Fruit fly (Drosophila melanogaster) whole organism, prepupa: ENCODE data around the gene senju.

Experiments
- Blimp-1 ChIP-seq: fragments of 200-800 bp; sonication (Bioruptor generic); optimal IDR thresholded peaks from 3 replicates; lab custom pipeline; 2017; ENCODE audit warnings: missing biosample characterization, missing genetic modification characterization, mild to moderate bottlenecking, moderate library complexity, missing genetic modification reagents
- CG10631 ChIP-seq: fragments of 200-800 bp; sonication (Bioruptor generic); optimal IDR thresholded peaks from 2 replicates; lab custom pipeline; 2016; ENCODE audit warnings: missing biosample characterization, missing genetic modification characterization
- CG10669 ChIP-seq: fragments of 200-800 bp; sonication (Bioruptor generic); optimal IDR thresholded peaks from 3 replicates; lab custom pipeline; 2018; ENCODE audit warnings: missing biosample characterization, mild to moderate bottlenecking, missing genetic modification characterization, moderate library complexity
- CG11294 ChIP-seq: fragments of 200-800 bp; sonication (Bioruptor generic); IDR thresholded peaks from 2 replicates; pipeline ENCODE4 v1.3.6; 2022; ENCODE audit warnings: missing biosample characterization, missing genetic modification characterization
- CG11902 ChIP-seq: fragments of 200-800 bp; sonication (Bioruptor generic); optimal IDR thresholded peaks from 3 replicates; lab custom pipeline; 2016; ENCODE audit warnings: missing biosample characterization, missing genetic modification characterization
- CG15336 ChIP-seq: fragments of 200-800 bp; sonication (Bioruptor generic); IDR thresholded peaks from 2 replicates; pipeline ENCODE4 v1.3.6; 2022; ENCODE audit warnings: missing biosample characterization, missing genetic modification characterization
- CG1621 ChIP-seq: fragments of 200-800 bp; sonication (Bioruptor generic); optimal IDR thresholded peaks from 3 replicates; lab custom pipeline; 2018; ENCODE audit warnings: missing biosample characterization, mild to moderate bottlenecking, missing genetic modification characterization
- CG16779 ChIP-seq: fragments of 200-800 bp; sonication (Bioruptor generic); optimal IDR thresholded peaks from 3 replicates; lab custom pipeline; 2017; ENCODE audit warnings: missing biosample characterization, mild to moderate bottlenecking, missing genetic modification characterization
- CG3032 ChIP-seq: fragments of 200-800 bp; optimal IDR thresholded peaks from 2 replicates; lab custom pipeline; 2019; ENCODE audit warnings: missing biosample characterization, mild to moderate bottlenecking, missing genetic modification characterization, moderate library complexity
- CG31627 ChIP-seq: fragments of 200-800 bp; sonication (Bioruptor generic); optimal IDR thresholded peaks from 3 replicates; lab custom pipeline; 2016; ENCODE audit warnings: missing biosample characterization, missing genetic modification characterization
- CG3919 ChIP-seq: fragments of 200-800 bp; sonication (Bioruptor generic); optimal IDR thresholded peaks from 3 replicates; lab custom pipeline; 2016; ENCODE audit warnings: missing biosample characterization, missing genetic modification characterization
- CG4318 ChIP-seq: fragments of 200-800 bp; sonication (Bioruptor generic); optimal IDR thresholded peaks from 3 replicates; lab custom pipeline; 2017; ENCODE audit warnings: missing biosample characterization, mild to moderate bottlenecking, missing genetic modification characterization
- CG6163 ChIP-seq: fragments of 200-800 bp; sonication (Bioruptor generic); IDR thresholded peaks from 3 replicates; pipeline ENCODE4 v1.3.6; 2022; ENCODE audit warnings: missing biosample characterization, missing genetic modification characterization
- CG6276 ChIP-seq: fragments of 200-800 bp; sonication (Bioruptor generic); optimal IDR thresholded peaks from 2 replicates; lab custom pipeline; 2017; ENCODE audit warnings: missing biosample characterization, mild to moderate bottlenecking, missing genetic modification characterization
- CG6808 ChIP-seq: fragments of 200-800 bp; sonication (Bioruptor generic); optimal IDR thresholded peaks from 3 replicates; lab custom pipeline; 2017; ENCODE audit warnings: missing biosample characterization, missing genetic modification characterization, mild to moderate bottlenecking, moderate library complexity, missing genetic modification reagents
- CG6854 ChIP-seq: fragments of 200-800 bp; sonication (Bioruptor generic); optimal IDR thresholded peaks from 2 replicates; lab custom pipeline; 2017; ENCODE audit warnings: missing biosample characterization, mild to moderate bottlenecking, missing genetic modification characterization
- CG7368 ChIP-seq: fragments of 200-800 bp; sonication (Bioruptor generic); optimal IDR thresholded peaks from 3 replicates; lab custom pipeline; 2016; ENCODE audit warnings: missing biosample characterization, missing genetic modification characterization
- CG8119 ChIP-seq: fragments of 200-800 bp; sonication (Bioruptor generic); IDR thresholded peaks from 3 replicates; pipeline ENCODE4 v1.3.6; 2022; ENCODE audit warnings: missing biosample characterization, missing genetic modification characterization
- CG8319 ChIP-seq: fragments of 200-800 bp; sonication (Bioruptor generic); optimal IDR thresholded peaks from 3 replicates; lab custom pipeline; 2016; ENCODE audit warnings: missing biosample characterization, missing genetic modification characterization
- CG8632 ChIP-seq: fragments of 200-800 bp; sonication (Bioruptor generic); optimal IDR thresholded peaks from 3 replicates; lab custom pipeline; 2016; ENCODE audit warnings: missing biosample characterization, missing genetic modification characterization
- Eip75B ChIP-seq: fragments of 200-800 bp; sonication (Bioruptor generic); optimal IDR thresholded peaks from 3 replicates; lab custom pipeline; 2016; ENCODE audit warnings: missing biosample characterization, missing genetic modification characterization
- Eip78C ChIP-seq: fragments of 200-800 bp; sonication (Bioruptor generic); peaks from one replicate; lab custom pipeline; 2016; ENCODE audit warnings: missing biosample characterization, missing genetic modification characterization
- Eip93F ChIP-seq: fragments of 200-800 bp; sonication (Bioruptor generic); optimal IDR thresholded peaks from 2 replicates; lab custom pipeline; 2016; ENCODE audit warnings: missing biosample characterization, mild to moderate bottlenecking, missing genetic modification characterization
- Ets21C ChIP-seq: fragments of 200-800 bp; sonication (Bioruptor generic); optimal IDR thresholded peaks from 3 replicates; lab custom pipeline; 2016; ENCODE audit warnings: missing biosample characterization, missing genetic modification characterization
- Gug ChIP-seq: fragments of 200-800 bp; sonication (Bioruptor generic); IDR thresholded peaks from 2 replicates; pipeline ENCODE4 v1.3.6; 2022; ENCODE audit warnings: missing biosample characterization, missing genetic modification characterization
- Hr39 ChIP-seq: fragments of 200-800 bp; sonication (Bioruptor generic); optimal IDR thresholded peaks from 2 replicates; lab custom pipeline; 2016; ENCODE audit warnings: missing biosample characterization, missing genetic modification characterization
- Hr4 ChIP-seq: fragments of 200-800 bp; sonication (Bioruptor generic); optimal IDR thresholded peaks from 3 replicates; lab custom pipeline; 2016; ENCODE audit warnings: missing biosample characterization, missing genetic modification characterization
- Lpt ChIP-seq: fragments of 200-800 bp; sonication (Bioruptor generic); optimal IDR thresholded peaks from 3 replicates; lab custom pipeline; 2016; ENCODE audit warnings: missing biosample characterization, missing genetic modification characterization
- Met ChIP-seq: fragments of 200-800 bp; sonication (Bioruptor generic); optimal IDR thresholded peaks from 3 replicates; lab custom pipeline; 2016; ENCODE audit warnings: missing biosample characterization, missing genetic modification characterization
- OdsH ChIP-seq: fragments of 200-800 bp; sonication (Bioruptor generic); optimal IDR thresholded peaks from 3 replicates; lab custom pipeline; 2016; ENCODE audit warnings: missing biosample characterization, missing genetic modification characterization
- Smox ChIP-seq: fragments of 200-800 bp; sonication (Bioruptor generic); optimal IDR thresholded peaks from 3 replicates; lab custom pipeline; 2016; ENCODE audit warnings: missing biosample characterization, missing genetic modification characterization
- Sox102F ChIP-seq: fragments of 200-800 bp; sonication (Bioruptor generic); optimal IDR thresholded peaks from 2 replicates; lab custom pipeline; 2016; ENCODE audit warnings: missing biosample characterization, mild to moderate bottlenecking, missing genetic modification characterization
- Sox15 ChIP-seq: fragments of 200-800 bp; sonication (Bioruptor generic); optimal IDR thresholded peaks from 3 replicates; lab custom pipeline; 2016; ENCODE audit warnings: missing biosample characterization, missing genetic modification characterization
- achi ChIP-seq: fragments of 200-800 bp; sonication (Bioruptor generic); optimal IDR thresholded peaks from 3 replicates; lab custom pipeline; 2016; ENCODE audit warnings: missing biosample characterization, missing genetic modification characterization
- acj6 ChIP-seq: fragments of 200-800 bp; sonication (Bioruptor generic); optimal IDR thresholded peaks from 3 replicates; lab custom pipeline; 2016; ENCODE audit warnings: missing biosample characterization, missing genetic modification characterization
- dac ChIP-seq: fragments of 200-800 bp; sonication (Bioruptor generic); optimal IDR thresholded peaks from 2 replicates; lab custom pipeline; 2017; ENCODE audit warnings: missing biosample characterization, mild to moderate bottlenecking, missing genetic modification characterization
- dsx ChIP-seq: fragments of 200-800 bp; optimal IDR thresholded peaks from 3 replicates; lab custom pipeline; 2019; ENCODE audit warnings: missing biosample characterization, mild to moderate bottlenecking, missing genetic modification characterization, moderate library complexity; ENCODE audit not compliant: poor library complexity, severe bottlenecking
- eg ChIP-seq: fragments of 200-800 bp; sonication (Bioruptor generic); IDR thresholded peaks from 3 replicates; pipeline ENCODE4 v1.3.6; 2022; ENCODE audit warnings: missing biosample characterization, missing genetic modification characterization
- esn ChIP-seq: fragments of 200-800 bp; sonication (Bioruptor generic); optimal IDR thresholded peaks from 2 replicates; lab custom pipeline; 2016; ENCODE audit warnings: missing biosample characterization, mild to moderate bottlenecking, missing genetic modification characterization, moderate library complexity
- fd59A ChIP-seq: fragments of 200-800 bp; sonication (Bioruptor generic); optimal IDR thresholded peaks from 2 replicates; lab custom pipeline; 2017; ENCODE audit warnings: missing biosample characterization, mild to moderate bottlenecking, missing genetic modification characterization, missing genetic modification reagents
- fkh ChIP-seq: fragments of 200-800 bp; sonication (Bioruptor generic); optimal IDR thresholded peaks from 3 replicates; lab custom pipeline; 2017; ENCODE audit warnings: missing biosample characterization, mild to moderate bottlenecking, missing genetic modification characterization, moderate library complexity
- salr ChIP-seq, 2 experiments: fragments of 200-800 bp; sonication (Bioruptor generic); optimal IDR thresholded peaks; 3 replicates each; lab custom pipeline; 2016 to 2018; ENCODE audit warnings: missing biosample characterization in 2 of 2, missing genetic modification characterization in 2 of 2, mild to moderate bottlenecking in 1 of 2
- spab ChIP-seq: fragments of 200-800 bp; sonication (Bioruptor generic); optimal IDR thresholded peaks from 2 replicates; lab custom pipeline; 2017; ENCODE audit warnings: missing biosample characterization, mild to moderate bottlenecking, missing genetic modification characterization, missing genetic modification reagents
- svp ChIP-seq: fragments of 200-800 bp; sonication (Bioruptor generic); peaks from one replicate; lab custom pipeline; 2016; ENCODE audit warnings: missing biosample characterization, missing genetic modification characterization
- topi ChIP-seq: fragments of 200-800 bp; sonication (Bioruptor generic); optimal IDR thresholded peaks from 3 replicates; lab custom pipeline; 2016; ENCODE audit warnings: missing biosample characterization, missing genetic modification characterization
- vri ChIP-seq: fragments of 200-800 bp; sonication (Bioruptor generic); optimal IDR thresholded peaks from 3 replicates; lab custom pipeline; 2016; ENCODE audit warnings: missing biosample characterization, mild to moderate bottlenecking, missing genetic modification characterization

Gene senju

DNA sequence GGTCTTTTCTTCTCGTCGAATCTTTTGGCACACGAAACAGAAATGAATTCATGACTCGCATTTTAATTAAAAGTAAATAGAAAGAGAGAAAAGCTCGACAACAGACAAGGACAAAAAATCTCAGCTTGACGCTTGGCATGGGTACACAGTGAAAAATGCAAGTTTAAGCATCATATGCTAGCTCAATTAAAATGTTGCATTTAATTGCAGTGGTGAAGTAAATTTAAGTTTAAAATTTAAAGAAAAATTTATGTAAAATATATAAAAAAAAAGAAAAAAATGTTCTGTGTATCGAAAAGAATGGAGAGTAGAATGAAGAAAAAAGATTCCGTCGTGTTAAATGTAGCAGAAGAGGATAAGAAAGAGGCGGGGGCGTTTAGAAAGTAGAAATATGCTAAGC is 32.9 kb downstream of the senju start (continued):
- TF ChIP-seq CG8319 (GFP tag; lab: Kevin White, UChicago), result no peak
- peak; percentile 49; the same call in 1 of the 3 replicates for TF ChIP-seq CG8119 (GFP tag; lab: Robert Waterston, UW)
- no peak for TF ChIP-seq CG3032 (tag; lab: Kevin White, UChicago)
- TF ChIP-seq CG7368 (GFP tag; lab: Kevin White, UChicago), result no peak
- TF ChIP-seq CG1621 (tag; lab: Kevin White, UChicago), result no peak
- TF ChIP-seq topi (GFP tag; lab: Kevin White, UChicago), result peak; percentile 31
- TF ChIP-seq CG10631 (GFP tag; lab: Kevin White, UChicago), result peak; percentile 35
- TF ChIP-seq eg (GFP tag; lab: Robert Waterston, UW), result 0 out of 3 replicates have a peak, but pooled peaks have one; percentile 50
- TF ChIP-seq Gug (GFP tag; lab: Robert Waterston, UW), result no peak
- no peak for TF ChIP-seq Sox15 (GFP tag; lab: Kevin White, UChicago)
- TF ChIP-seq fd59A (GFP tag; lab: Kevin White, UChicago), result no peak
- no peak for TF ChIP-seq dsx (GFP tag; lab: Kevin White, UChicago)
- peak; percentile 47; the same call in 2 of the 3 replicates for TF ChIP-seq CG6163
- no peak for TF ChIP-seq vri
- peak; percentile 12 for TF ChIP-seq CG4318 (GFP tag; lab: Kevin White, UChicago)
- TF ChIP-seq esn (GFP tag; lab: Kevin White, UChicago), result peak; percentile 49
- peak; percentile 73 for TF ChIP-seq svp
- TF ChIP-seq CG6808, result no peak
- peak; percentile 51 for TF ChIP-seq Hr4 (GFP tag; lab: Kevin White, UChicago)
- peak; percentile 31 for TF ChIP-seq OdsH
- peak; percentile 37 for TF ChIP-seq achi (GFP tag; lab: Kevin White, UChicago)
- TF ChIP-seq Sox102F (GFP tag; lab: Kevin White, UChicago), result peak; percentile 18
- peak; percentile 11 for TF ChIP-seq CG6276 (GFP tag; lab: Kevin White, UChicago)
- TF ChIP-seq Eip78C (GFP tag; lab: Kevin White, UChicago), result peak; percentile 57
- peak in 1 of 2 experiments; percentile 9 for TF ChIP-seq salr (GFP tag; optimal IDR thresholded peaks at IDR 0.05; lab: Kevin White, UChicago)
- no peak for TF ChIP-seq Lpt (GFP tag; lab: Kevin White, UChicago)
- TF ChIP-seq CG16779 (tag; lab: Kevin White, UChicago), result no peak
- TF ChIP-seq Smox (GFP tag; lab: Kevin White, UChicago), result no peak
- TF ChIP-seq CG11294 (GFP tag; lab: Robert Waterston, UW), result peak; percentile 19; the same call in 1 of the 2 replicates
- peak; percentile 20 for TF ChIP-seq CG31627
- TF ChIP-seq Eip93F, result no peak
- TF ChIP-seq Hr39 (GFP tag; lab: Kevin White, UChicago), result peak; percentile 14

DNA sequence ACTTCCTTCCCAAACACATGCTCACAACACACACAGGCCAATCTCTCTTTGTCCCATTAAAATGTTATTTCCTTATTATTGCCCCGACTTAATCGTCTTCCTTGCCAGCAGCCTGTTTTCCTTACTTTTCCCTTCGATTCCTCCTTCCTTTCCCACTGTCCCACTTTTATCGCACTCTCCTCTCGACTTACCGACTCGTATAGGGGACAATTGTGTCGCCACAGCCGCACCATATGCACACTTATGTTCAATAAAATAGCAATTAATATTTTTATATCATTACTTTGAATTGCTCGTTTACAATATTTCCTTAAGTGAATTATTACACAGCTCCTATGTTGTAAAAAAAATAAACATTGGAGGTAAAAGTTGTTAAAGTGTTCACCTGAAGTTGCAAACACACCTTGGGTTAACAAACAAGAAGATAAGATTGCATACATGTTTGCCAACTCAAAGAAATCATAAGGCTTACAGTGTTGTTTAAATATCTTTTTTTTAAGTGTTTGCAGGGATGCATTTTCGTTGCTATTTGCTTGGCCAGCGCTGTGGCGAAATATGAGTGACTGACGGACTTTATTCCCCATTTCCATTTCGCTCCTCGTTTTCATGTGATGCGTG is 34.4 kb downstream of the senju start:
- TF ChIP-seq Blimp-1 (peak; percentile 74), Ets21C (GFP tag; lab: Kevin White, UChicago) (peak; percentile 78), Eip78C (GFP tag; lab: Kevin White, UChicago) (peak; percentile 98), CG31627 (peak; percentile 84), CG10669 (GFP tag; lab: Kevin White, UChicago) (peak; percentile 88), fd59A (GFP tag; lab: Kevin White, UChicago) (peak; percentile 82), Hr39 (GFP tag; lab: Kevin White, UChicago) (peak; percentile 83), CG15336 (GFP tag; lab: Robert Waterston, UW) (peak; percentile 82), salr (GFP tag; optimal IDR thresholded peaks at IDR 0.05; lab: Kevin White, UChicago) (peak; percentile 71 to 88), CG6163 (peak; percentile 81), dsx (GFP tag; lab: Kevin White, UChicago) (peak; percentile 81), OdsH (peak; percentile 88), esn (GFP tag; lab: Kevin White, UChicago) (peak; percentile 91), CG8632 (GFP tag; lab: Kevin White, UChicago) (peak; percentile 89), topi (GFP tag; lab: Kevin White, UChicago) (peak; percentile 88), CG6854 (peak; percentile 84), CG8119 (GFP tag; lab: Robert Waterston, UW) (peak; percentile 85), CG3919 (GFP tag; lab: Kevin White, UChicago) (peak; percentile 89), Met (GFP tag; lab: Kevin White, UChicago) (peak; percentile 86), eg (GFP tag; lab: Robert Waterston, UW) (peak; percentile 76), spab (GFP tag; lab: Kevin White, UChicago) (peak; percentile 84), CG4318 (GFP tag; lab: Kevin White, UChicago) (peak; percentile 81), Eip75B (GFP tag; lab: Kevin White, UChicago) (peak; percentile 90), Sox15 (GFP tag; lab: Kevin White, UChicago) (peak; percentile 75), CG8319 (GFP tag; lab: Kevin White, UChicago) (peak; percentile 86), CG6808 (peak; percentile 86), fkh (GFP tag; lab: Kevin White, UChicago) (peak; percentile 69), CG11902 (GFP tag; lab: Kevin White, UChicago) (peak; percentile 75), acj6 (peak; percentile 90), dac (peak; percentile 74), CG16779 (tag; lab: Kevin White, UChicago) (peak; percentile 79), Lpt (GFP tag; lab: Kevin White, UChicago) (peak; percentile 86)
